Worm (Caenorhabditis elegans): ENCODE results near the gene cut-3.

DNA sequence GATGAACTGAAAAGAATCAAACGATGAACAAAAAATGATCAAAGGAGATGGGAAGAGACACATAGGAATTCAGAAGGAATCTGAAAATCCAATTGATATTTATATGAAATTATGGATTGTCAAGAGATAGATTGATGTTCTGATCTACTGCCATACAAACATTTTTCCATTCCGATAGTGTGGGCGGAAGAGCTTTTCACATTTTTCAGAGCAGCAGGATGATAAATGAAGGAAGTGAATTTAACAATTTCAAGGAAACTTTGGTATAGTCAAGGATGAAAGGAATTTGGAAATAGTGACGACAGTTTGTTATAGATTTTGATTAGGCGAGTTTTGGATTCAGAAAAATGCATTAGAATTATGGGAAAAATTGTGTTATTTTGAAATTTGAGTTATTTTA, 41.3 kb downstream of the cut-3 start, which contains the start of gene ubc-24:
- TF ChIP-seq nhr-12 (tag; optimal IDR thresholded peaks at IDR 0.05): no peak
- TF ChIP-seq pha-4 (tag; optimal IDR thresholded peaks at IDR 0.05): no peak
- TF ChIP-seq cnd-1 (tag; optimal IDR thresholded peaks at IDR 0.05): no peak
- TF ChIP-seq blmp-1 (tag; optimal IDR thresholded peaks at IDR 0.05): no peak
- no peak for TF ChIP-seq sptf-1 (tag; optimal IDR thresholded peaks at IDR 0.05)
- no peak for TF ChIP-seq ces-1 (GFP tag; optimal IDR thresholded peaks at IDR 0.05)
- TF ChIP-seq lin-13 (tag; optimal IDR thresholded peaks at IDR 0.05): no peak
- TF ChIP-seq mep-1 (tag; optimal IDR thresholded peaks at IDR 0.05): no peak

All from whole organism, mixed stage, embryonic.